Worm (Caenorhabditis elegans) whole organism, L4/young adult: ENCODE data around the gene hcp-3.

Experiments used
- W03F9.2 ChIP-seq: fragments of 150-350 bp; optimal IDR thresholded peaks from 2 replicates; lab custom pipeline; 2014; ENCODE audit warnings: missing biosample characterization, missing genetic modification characterization
- dao-5 ChIP-seq: sonication (generic microtip); optimal IDR thresholded peaks from 2 replicates; lab custom pipeline; 2016; ENCODE audit warnings: missing genotype, missing genetic modification characterization, moderate library complexity, missing compliant biosample characterization
- him-1 ChIP-seq: sonication (generic microtip); optimal IDR thresholded peaks from 2 replicates; lab custom pipeline; 2016; ENCODE audit warnings: missing genotype, missing genetic modification reagents, missing genetic modification characterization, missing compliant biosample characterization

hcp-3 gene

ce11 chrIII:9616426-9616825 is at the start of gene hcp-3:
Gene hcp-3 (minus strand): TSS chrIII:9616470.
- TF ChIP-seq him-1 (tag; lab: Kevin White, UChicago) (no peak), dao-5 (tag; lab: Kevin White, UChicago) (no peak), W03F9.2 (tag; lab: Kevin White, UChicago) (no peak)

- TF ChIP-seq W03F9.2 (tag; lab: Kevin White, UChicago) (no peak), dao-5 (tag; lab: Kevin White, UChicago) (no peak), him-1 (tag; lab: Kevin White, UChicago) (no peak)
Observed at ce11 chrIII:9665490-9666179, 49.4 kb upstream of the hcp-3 start.

- TF ChIP-seq him-1 (tag; lab: Kevin White, UChicago) (peak; percentile 21), W03F9.2 (tag; lab: Kevin White, UChicago) (no peak)
Observed at ce11 chrIII:9664484-9665221, 48.4 kb upstream of the hcp-3 start.

- TF ChIP-seq dao-5 (tag; lab: Kevin White, UChicago), result no peak
- TF ChIP-seq W03F9.2 (tag; lab: Kevin White, UChicago), result no peak
- TF ChIP-seq him-1 (tag; lab: Kevin White, UChicago), result no peak
Observed at ce11 chrIII:9663943-9664342, 47.7 kb upstream of the hcp-3 start.

- no peak for TF ChIP-seq W03F9.2 (tag; lab: Kevin White, UChicago)
- TF ChIP-seq dao-5 (tag; lab: Kevin White, UChicago), result no peak
- TF ChIP-seq him-1 (tag; lab: Kevin White, UChicago), result no peak
Observed at ce11 chrIII:9662266-9662959, 46.1 kb upstream of the hcp-3 start.

ce11 chrIII:9661119-9661518 is 44.8 kb upstream of the hcp-3 start:
- TF ChIP-seq him-1 (tag; lab: Kevin White, UChicago), result no peak
- TF ChIP-seq dao-5 (tag; lab: Kevin White, UChicago), result no peak
- TF ChIP-seq W03F9.2 (tag; lab: Kevin White, UChicago), result no peak

DNA sequence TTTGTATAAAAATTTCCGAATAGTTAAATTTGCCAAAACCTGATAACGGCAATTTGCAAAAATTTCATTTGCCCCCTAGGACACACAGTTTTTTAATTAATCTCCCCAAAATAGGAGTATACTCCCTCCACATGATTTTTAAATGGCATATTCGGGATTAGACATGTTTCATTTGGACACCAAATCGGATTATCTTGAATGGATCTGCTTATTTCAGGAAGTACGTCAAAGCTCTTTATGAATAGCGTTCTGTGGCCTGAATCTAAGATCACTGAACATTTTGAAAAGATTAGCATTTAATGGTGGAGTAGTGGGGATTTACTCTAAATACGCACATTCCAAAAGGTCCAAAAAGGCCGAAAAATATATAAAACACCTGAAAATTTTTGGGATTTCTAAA is 42.3 kb upstream of the hcp-3 start:
- TF ChIP-seq dao-5 (tag; lab: Kevin White, UChicago), result no peak
- no peak for TF ChIP-seq him-1 (tag; lab: Kevin White, UChicago)

- TF ChIP-seq dao-5 (tag; lab: Kevin White, UChicago) (no peak), W03F9.2 (tag; lab: Kevin White, UChicago) (no peak), him-1 (tag; lab: Kevin White, UChicago) (no peak)
Observed at ce11 chrIII:9655802-9656201, 39.5 kb upstream of the hcp-3 start, which contains the start of gene C15H7.4. Gene C15H7.4 (minus strand): TSS chrIII:9655902.

DNA sequence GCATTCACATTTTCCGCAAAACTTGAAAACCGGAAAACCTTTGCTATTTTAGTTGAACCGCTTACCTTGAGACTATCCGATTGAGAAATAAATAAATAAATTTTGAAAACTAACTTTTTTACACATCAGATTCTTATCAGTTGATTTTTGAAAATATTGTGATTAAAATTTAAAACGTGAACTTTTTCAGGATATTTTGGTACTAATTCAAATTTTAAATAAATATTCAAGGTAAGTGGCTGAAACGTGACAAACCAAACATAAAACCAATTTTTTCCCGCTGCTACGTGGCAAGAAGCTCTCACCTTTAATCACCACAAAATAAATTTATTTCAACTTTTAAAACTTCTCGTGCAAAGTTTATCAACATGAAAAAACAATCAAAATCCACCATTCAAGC is 35.6 kb upstream of the hcp-3 start, which contains the start of gene C15H7.3:
Gene C15H7.3, minus strand, starts transcription at position 101 of the 400 bp plus-strand sequence.
- no peak for TF ChIP-seq dao-5 (tag; lab: Kevin White, UChicago)
- TF ChIP-seq W03F9.2 (tag; lab: Kevin White, UChicago), result no peak
- no peak for TF ChIP-seq him-1 (tag; lab: Kevin White, UChicago)

- TF ChIP-seq him-1 (tag; lab: Kevin White, UChicago) (no peak), W03F9.2 (tag; lab: Kevin White, UChicago) (no peak), dao-5 (tag; lab: Kevin White, UChicago) (no peak)
Observed at ce11 chrIII:9646440-9647021, 30.3 kb upstream of the hcp-3 start.

ce11 chrIII:9645099-9645498 is 28.8 kb upstream of the hcp-3 start:
- TF ChIP-seq him-1 (tag; lab: Kevin White, UChicago) (no peak), dao-5 (tag; lab: Kevin White, UChicago) (no peak), W03F9.2 (tag; lab: Kevin White, UChicago) (no peak)

ce11 chrIII:9642110-9642509 is 25.8 kb upstream of the hcp-3 start:
- TF ChIP-seq dao-5 (tag; lab: Kevin White, UChicago) (no peak), W03F9.2 (tag; lab: Kevin White, UChicago) (no peak), him-1 (tag; lab: Kevin White, UChicago) (no peak)
